Worm (Caenorhabditis elegans) whole organism, dauer: ENCODE results near the gene marb-1.
"Not testable (repeated sequence)": the region's sequence is repeated elsewhere in the genome, so short reads cannot be mapped to it uniquely, and the experiment has no call there.

ENCODE experiments used
- unc-62 ChIP-seq: sonication (generic microtip); optimal IDR thresholded peaks from 2 replicates; lab custom pipeline; 2017; ENCODE audit warnings: missing biosample characterization, missing genetic modification reagents, missing genetic modification characterization

The marb-1 gene

DNA sequence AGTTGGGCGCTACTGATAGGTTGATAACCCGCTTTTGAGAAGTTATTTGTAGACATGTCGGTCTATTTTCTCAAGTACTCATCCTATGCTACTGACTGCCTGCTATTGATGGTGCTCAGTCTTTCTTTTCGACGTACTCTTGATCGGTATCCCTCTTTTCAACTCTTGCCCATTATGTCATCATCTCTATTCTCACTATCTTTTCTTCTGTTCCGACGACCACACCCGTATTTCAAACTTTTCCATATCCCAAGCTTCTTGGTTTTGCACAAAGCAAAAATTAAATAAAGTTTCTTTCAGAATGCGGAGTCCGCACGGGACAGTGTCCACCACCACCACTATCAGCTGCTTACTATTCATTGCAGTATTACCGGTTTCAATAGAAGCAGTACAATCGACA lies 5.9 kb downstream of the marb-1 start, which contains the start of gene F35G2.1:
Gene F35G2.1 (plus strand): TSS at position 301 of the 400 bp plus-strand sequence.
- no peak for TF ChIP-seq unc-62 (GFP tag; lab: Kevin White, UChicago)

DNA sequence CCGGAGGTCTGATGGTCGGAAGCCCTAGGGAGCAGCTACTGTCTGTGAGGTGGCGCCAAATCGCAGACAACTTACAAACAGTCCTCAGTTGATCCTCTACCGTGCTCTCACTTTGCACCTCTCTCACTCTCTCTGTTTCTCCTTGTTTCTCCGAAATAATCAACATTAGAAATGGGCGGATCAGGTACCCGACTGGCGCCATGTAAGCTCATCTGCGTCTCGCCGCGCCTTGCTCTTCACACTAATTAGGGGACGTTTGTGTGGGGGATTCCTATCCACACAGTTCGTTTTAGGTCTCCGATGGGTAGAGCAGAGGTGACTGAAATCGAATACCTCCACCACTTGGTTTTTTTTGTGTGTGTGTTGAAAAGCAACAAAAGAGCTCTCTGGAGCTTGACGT lies 6.8 kb downstream of the marb-1 start:
- no peak for TF ChIP-seq unc-62 (GFP tag; lab: Kevin White, UChicago)

DNA sequence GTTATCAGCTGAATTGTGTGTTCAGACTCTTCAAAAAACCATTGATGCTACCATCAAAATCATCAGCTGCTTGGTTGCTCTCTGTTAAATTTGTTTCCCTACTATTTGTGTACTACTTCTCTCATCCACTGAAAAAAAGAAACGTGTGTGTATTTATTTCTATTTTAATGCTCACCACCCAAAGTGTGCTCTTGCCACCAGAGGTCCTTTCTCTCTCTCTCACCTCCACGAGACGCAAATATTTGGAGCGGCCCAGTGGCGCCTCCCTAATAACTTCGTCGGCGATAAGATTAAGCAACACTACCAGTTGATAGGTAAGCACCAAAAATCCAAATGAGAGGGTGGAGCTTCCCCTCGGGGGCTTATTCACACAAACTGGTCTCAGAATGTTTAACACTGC lies 8.0 kb downstream of the marb-1 start:
- no peak for TF ChIP-seq unc-62 (GFP tag; lab: Kevin White, UChicago)

- TF ChIP-seq unc-62 (GFP tag; lab: Kevin White, UChicago), result no peak
Observed at ce11 chrIV:12199538-12200158, 9.2 kb downstream of the marb-1 start.

DNA sequence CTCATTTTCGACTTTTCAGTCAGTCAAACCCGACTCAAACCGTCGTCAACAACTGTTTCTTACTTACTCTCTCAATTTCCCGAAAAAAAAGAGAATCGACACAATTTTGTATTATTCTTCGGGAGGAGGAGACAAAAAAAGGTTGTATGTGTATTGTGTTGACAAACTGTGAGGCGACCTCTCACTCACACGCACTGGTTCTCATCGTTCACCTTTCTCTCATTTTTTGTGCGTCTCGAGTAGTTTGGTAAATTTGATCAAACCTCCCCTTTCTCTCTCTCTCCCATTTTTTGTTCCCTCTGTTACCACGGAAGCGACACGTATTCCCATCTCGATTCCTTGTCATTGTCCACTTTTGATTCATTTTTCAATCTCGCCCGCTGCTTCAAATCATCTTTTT lies 10.0 kb downstream of the marb-1 start:
- no peak for TF ChIP-seq unc-62 (GFP tag; lab: Kevin White, UChicago)

DNA sequence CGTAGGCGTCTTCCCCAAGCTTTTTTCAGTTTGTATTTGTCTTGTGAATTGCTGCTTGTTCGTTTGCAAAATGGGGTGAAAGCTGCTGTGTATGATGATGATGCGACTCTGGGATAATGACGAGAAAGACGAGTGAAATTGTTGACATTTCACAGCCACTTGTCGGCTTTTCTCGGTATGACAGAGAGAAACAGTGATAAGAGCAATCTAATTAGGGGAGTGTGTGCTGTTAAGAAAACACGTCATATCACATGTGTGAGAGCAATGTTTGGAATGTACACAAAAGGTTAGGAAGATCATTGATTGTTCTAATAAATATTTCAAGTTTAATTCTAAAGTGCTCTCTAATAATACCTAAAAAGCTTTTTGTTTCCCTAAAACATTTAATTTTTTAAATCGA lies 11.1 kb downstream of the marb-1 start:
- TF ChIP-seq unc-62 (GFP tag; lab: Kevin White, UChicago), result no peak

DNA sequence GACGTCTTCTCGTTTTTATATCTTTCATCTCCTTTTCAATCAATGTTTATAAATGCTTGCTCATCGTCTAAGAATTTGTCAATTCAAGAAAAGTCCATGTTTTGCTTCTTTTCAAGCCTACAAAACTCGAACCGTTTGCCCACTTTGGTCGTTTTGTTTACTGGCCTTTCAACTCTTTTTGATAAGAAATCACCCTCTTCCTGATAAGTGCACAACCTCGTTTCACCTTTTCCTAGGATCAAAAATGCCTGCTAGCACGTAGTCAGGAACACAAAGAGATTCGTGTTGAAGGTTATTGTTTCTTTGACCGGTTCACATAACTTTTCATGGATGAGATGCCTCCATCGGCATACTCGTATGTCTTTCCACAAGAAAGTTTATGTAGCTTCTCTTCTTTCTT lies 12.2 kb downstream of the marb-1 start:
- TF ChIP-seq unc-62 (GFP tag; lab: Kevin White, UChicago), result no peak

DNA sequence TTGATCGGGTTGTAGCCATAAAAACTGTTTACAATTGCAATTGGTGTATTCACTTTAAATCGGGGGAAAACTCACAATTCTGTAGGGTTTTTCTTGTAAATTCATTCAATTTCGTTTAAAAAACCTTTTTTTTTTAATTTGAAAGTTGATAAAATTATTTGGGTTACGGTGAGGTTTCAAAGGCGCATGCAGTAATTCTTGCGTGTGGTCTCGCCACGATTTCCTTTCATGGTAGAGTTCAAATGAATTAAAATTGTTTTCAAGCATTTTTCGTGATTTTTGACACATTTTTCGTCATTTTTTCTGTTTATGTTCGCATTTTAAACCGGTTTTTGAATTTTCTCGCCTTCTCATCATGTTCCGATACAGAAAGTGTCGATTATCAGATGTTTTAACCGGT lies 14.1 kb downstream of the marb-1 start:
- TF ChIP-seq unc-62 (GFP tag; lab: Kevin White, UChicago), result no peak

ce11 chrIV:12193338-12193737 lies 15.5 kb downstream of the marb-1 start:
- TF ChIP-seq unc-62 (GFP tag; lab: Kevin White, UChicago), result no peak

ce11 chrIV:12192104-12192763 lies 16.6 kb downstream of the marb-1 start:
- TF ChIP-seq unc-62 (GFP tag; lab: Kevin White, UChicago), result no peak

DNA sequence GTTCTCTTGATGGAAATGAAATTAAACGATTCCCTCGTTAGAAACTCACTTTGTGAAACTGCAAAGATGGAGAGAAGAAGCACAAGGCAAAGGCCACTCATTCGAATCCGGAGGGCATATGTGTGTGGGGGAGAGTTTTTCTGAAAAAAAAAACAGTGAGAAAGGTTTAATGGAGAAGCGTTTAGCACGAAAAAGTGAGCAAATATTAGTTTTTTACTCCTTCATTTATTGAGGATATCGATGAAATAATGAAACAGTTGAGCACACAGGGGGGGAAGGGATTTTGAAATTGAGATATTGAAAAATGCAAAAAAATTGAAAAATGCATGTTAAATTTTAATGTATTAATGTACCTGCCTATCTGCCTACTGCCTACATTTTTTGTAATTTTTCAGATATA lies 30.6 kb downstream of the marb-1 start, which contains the start of gene nlr-1:
Gene nlr-1 (minus strand): TSS at position 101 of the 400 bp plus-strand sequence.
- TF ChIP-seq unc-62 (GFP tag; lab: Kevin White, UChicago), result not testable (repeated sequence)

DNA sequence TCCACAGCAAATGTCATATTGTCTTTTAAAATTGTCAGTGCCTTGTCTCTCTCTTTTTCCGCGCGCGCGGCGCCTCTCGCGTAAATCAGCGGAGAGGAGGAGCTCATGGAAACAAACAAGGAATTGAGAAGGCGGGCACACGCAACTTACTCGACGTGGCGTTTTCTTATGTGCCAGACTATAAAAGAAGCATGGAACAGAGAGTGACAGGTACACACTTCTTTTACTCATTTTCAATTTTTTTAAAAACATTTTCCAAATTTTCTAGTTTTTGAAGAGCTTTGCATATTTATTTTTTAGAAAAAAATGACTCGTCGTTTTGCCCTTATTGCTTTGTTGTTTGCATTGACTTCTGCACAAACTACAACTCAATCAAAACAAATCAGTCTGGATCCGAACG lies 40.9 kb downstream of the marb-1 start, which contains the start of gene F20B10.3:
Gene F20B10.3 (plus strand): TSS at position 301 of the 400 bp plus-strand sequence.
- TF ChIP-seq unc-62 (GFP tag; lab: Kevin White, UChicago), result no peak

- TF ChIP-seq unc-62 (GFP tag; lab: Kevin White, UChicago), result no peak
Observed at ce11 chrIV:12165432-12166078, 43.3 kb downstream of the marb-1 start.

- no peak for TF ChIP-seq unc-62 (GFP tag; lab: Kevin White, UChicago)
Observed at ce11 chrIV:12162732-12163131, 46.1 kb downstream of the marb-1 start.

DNA sequence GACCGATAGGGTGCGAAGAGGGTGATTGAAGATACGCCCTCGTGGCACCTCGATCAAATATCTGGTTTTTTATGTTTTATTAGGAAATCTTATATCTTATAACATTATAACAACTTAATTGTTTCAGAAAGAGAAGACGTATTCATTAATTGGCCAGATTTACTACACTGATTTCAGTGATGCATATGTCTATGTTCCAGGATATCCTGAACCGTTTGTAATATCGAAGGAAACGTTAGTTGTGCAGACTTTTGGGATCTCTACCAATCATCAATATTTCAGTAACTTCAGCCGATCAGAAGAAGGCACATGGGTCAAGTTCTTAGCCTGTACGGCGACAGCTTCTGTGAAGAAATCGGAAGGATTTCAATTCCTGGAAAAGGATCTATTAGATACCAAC lies 48.4 kb downstream of the marb-1 start:
- TF ChIP-seq unc-62 (GFP tag; lab: Kevin White, UChicago), result no peak
